Worm (Caenorhabditis elegans) whole organism, mixed stage, embryonic: Measurements from ENCODE around the gene tag-275.

Experiments
- bed-3 ChIP-seq: fragments of 200-800 bp; sonication (Bioruptor generic); optimal IDR thresholded peaks from 3 replicates; lab custom pipeline; 2018; ENCODE audit warnings: mild to moderate bottlenecking, missing genetic modification characterization, moderate library complexity, missing compliant biosample characterization
- blmp-1 ChIP-seq: fragments of 150-350 bp; optimal IDR thresholded peaks from 2 replicates; lab custom pipeline; 2014; ENCODE audit warnings: missing biosample characterization, missing genetic modification characterization
- ceh-39 ChIP-seq: fragments of 150-350 bp; optimal IDR thresholded peaks from 2 replicates; lab custom pipeline; 2014; ENCODE audit warnings: missing biosample characterization, missing genetic modification characterization
- ceh-43 ChIP-seq: fragments of 200-800 bp; sonication (Bioruptor generic); optimal IDR thresholded peaks from 2 replicates; lab custom pipeline; 2018; ENCODE audit warnings: mild to moderate bottlenecking, missing genetic modification characterization, moderate library complexity, missing compliant biosample characterization
- ceh-83 ChIP-seq: fragments of 200-800 bp; sonication (Bioruptor generic); optimal IDR thresholded peaks from 2 replicates; lab custom pipeline; 2018; ENCODE audit warnings: mild to moderate bottlenecking, missing genetic modification characterization, missing compliant biosample characterization
- ces-1 ChIP-seq: fragments of 150-350 bp; optimal IDR thresholded peaks from 2 replicates; lab custom pipeline; 2014; ENCODE audit warnings: missing biosample characterization, missing genetic modification reagents, missing genetic modification characterization
- cnd-1 ChIP-seq: fragments of 200-800 bp; sonication (Bioruptor generic); optimal IDR thresholded peaks from 2 replicates; lab custom pipeline; 2018; ENCODE audit warnings: mild to moderate bottlenecking, missing genetic modification characterization, missing compliant biosample characterization
- drap-1 ChIP-seq: fragments of 200-800 bp; sonication (Bioruptor generic); optimal IDR thresholded peaks from 3 replicates; lab custom pipeline; 2018; ENCODE audit warnings: mild to moderate bottlenecking, missing genetic modification characterization, missing compliant biosample characterization
- elt-1 ChIP-seq: sonication (generic microtip); optimal IDR thresholded peaks from 2 replicates; lab custom pipeline; 2017; ENCODE audit warnings: missing genetic modification characterization, mild to moderate bottlenecking, missing compliant biosample characterization, antibody characterized with exemption, moderate library complexity, borderline replicate concordance; ENCODE audit not compliant: insufficient read depth
- elt-3 ChIP-seq: fragments of 150-350 bp; optimal IDR thresholded peaks from 2 replicates; lab custom pipeline; 2014; ENCODE audit warnings: missing biosample characterization, missing genetic modification characterization
- flh-1 ChIP-seq: fragments of 200-800 bp; sonication (Bioruptor generic); optimal IDR thresholded peaks from 2 replicates; lab custom pipeline; 2018; ENCODE audit warnings: mild to moderate bottlenecking, missing genetic modification characterization, moderate library complexity, missing compliant biosample characterization
- ham-2 ChIP-seq: fragments of 200-800 bp; sonication (Bioruptor generic); optimal IDR thresholded peaks from 2 replicates; lab custom pipeline; 2018; ENCODE audit warnings: mild to moderate bottlenecking, missing genetic modification characterization, missing compliant biosample characterization
- hlh-1 ChIP-seq: fragments of 150-350 bp; optimal IDR thresholded peaks from 2 replicates; lab custom pipeline; 2014; ENCODE audit warnings: missing biosample characterization, missing genetic modification reagents, missing genetic modification characterization
- lin-13 ChIP-seq: fragments of 150-350 bp; optimal IDR thresholded peaks from 2 replicates; lab custom pipeline; 2014; ENCODE audit warnings: missing biosample characterization, missing genetic modification characterization
- mab-5 ChIP-seq: fragments of 150-350 bp; optimal IDR thresholded peaks from 2 replicates; lab custom pipeline; 2014; ENCODE audit warnings: missing biosample characterization, missing genetic modification characterization
- mep-1 ChIP-seq: fragments of 150-350 bp; optimal IDR thresholded peaks from 2 replicates; lab custom pipeline; 2017; ENCODE audit warnings: missing biosample characterization, missing genetic modification reagents, missing genetic modification characterization, inconsistent platforms
- mls-2 ChIP-seq: sonication (generic microtip); optimal IDR thresholded peaks from 2 replicates; lab custom pipeline; 2016; ENCODE audit warnings: mild to moderate bottlenecking, missing genetic modification characterization, moderate library complexity, missing compliant biosample characterization
- nhr-12 ChIP-seq: fragments of 150-350 bp; optimal IDR thresholded peaks from 2 replicates; lab custom pipeline; 2014; ENCODE audit warnings: missing biosample characterization, missing genetic modification characterization
- nhr-2 ChIP-seq: fragments of 150-350 bp; optimal IDR thresholded peaks from 2 replicates; lab custom pipeline; 2014; ENCODE audit warnings: missing biosample characterization, missing genetic modification characterization
- nhr-237 ChIP-seq: fragments of 150-350 bp; optimal IDR thresholded peaks from 2 replicates; lab custom pipeline; 2014; ENCODE audit warnings: missing biosample characterization, missing genetic modification characterization
- nhr-28 ChIP-seq: fragments of 150-350 bp; optimal IDR thresholded peaks from 2 replicates; lab custom pipeline; 2014; ENCODE audit warnings: missing biosample characterization, missing genetic modification characterization
- nhr-76 ChIP-seq: sonication (generic microtip); optimal IDR thresholded peaks from 2 replicates; lab custom pipeline; 2017; ENCODE audit warnings: missing biosample characterization, missing genetic modification characterization
- pha-4 ChIP-seq: fragments of 150-350 bp; optimal IDR thresholded peaks from 2 replicates; lab custom pipeline; 2018; ENCODE audit warnings: missing biosample characterization, missing genetic modification reagents, missing genetic modification characterization
- sem-2 ChIP-seq: fragments of 200-800 bp; sonication (Bioruptor generic); optimal IDR thresholded peaks from 2 replicates; lab custom pipeline; 2018; ENCODE audit warnings: mild to moderate bottlenecking, missing genetic modification characterization, missing compliant biosample characterization
- snpc-4 ChIP-seq: fragments of 150-350 bp; optimal IDR thresholded peaks from 2 replicates; lab custom pipeline; 2014; ENCODE audit warnings: missing biosample characterization, missing genetic modification characterization
- sptf-1 ChIP-seq: sonication (generic microtip); optimal IDR thresholded peaks from 2 replicates; lab custom pipeline; 2017; ENCODE audit warnings: mild to moderate bottlenecking, missing genetic modification characterization, moderate library complexity, missing compliant biosample characterization
- tbx-8 ChIP-seq: fragments of 200-800 bp; sonication (Bioruptor generic); optimal IDR thresholded peaks from 2 replicates; lab custom pipeline; 2018; ENCODE audit warnings: mild to moderate bottlenecking, missing genetic modification characterization, moderate library complexity, missing compliant biosample characterization
- unc-120 ChIP-seq: sonication (generic microtip); optimal IDR thresholded peaks from 2 replicates; lab custom pipeline; 2017; ENCODE audit warnings: missing genetic modification characterization, missing compliant biosample characterization; ENCODE audit not compliant: poor library complexity, severe bottlenecking
- unc-39 ChIP-seq: fragments of 150-350 bp; optimal IDR thresholded peaks from 2 replicates; lab custom pipeline; 2014; ENCODE audit warnings: missing biosample characterization, missing genetic modification characterization
- unc-62 ChIP-seq: fragments of 150-350 bp; optimal IDR thresholded peaks from 2 replicates; lab custom pipeline; 2014; ENCODE audit warnings: missing biosample characterization, missing genetic modification reagents, missing genetic modification characterization
- zip-8 ChIP-seq: fragments of 150-350 bp; optimal IDR thresholded peaks from 2 replicates; lab custom pipeline; 2014; ENCODE audit warnings: missing biosample characterization, missing genetic modification characterization
- ztf-11 ChIP-seq: fragments of 150-350 bp; optimal IDR thresholded peaks from 2 replicates; lab custom pipeline; 2014; ENCODE audit warnings: missing biosample characterization, missing genetic modification characterization

The tag-275 gene

DNA sequence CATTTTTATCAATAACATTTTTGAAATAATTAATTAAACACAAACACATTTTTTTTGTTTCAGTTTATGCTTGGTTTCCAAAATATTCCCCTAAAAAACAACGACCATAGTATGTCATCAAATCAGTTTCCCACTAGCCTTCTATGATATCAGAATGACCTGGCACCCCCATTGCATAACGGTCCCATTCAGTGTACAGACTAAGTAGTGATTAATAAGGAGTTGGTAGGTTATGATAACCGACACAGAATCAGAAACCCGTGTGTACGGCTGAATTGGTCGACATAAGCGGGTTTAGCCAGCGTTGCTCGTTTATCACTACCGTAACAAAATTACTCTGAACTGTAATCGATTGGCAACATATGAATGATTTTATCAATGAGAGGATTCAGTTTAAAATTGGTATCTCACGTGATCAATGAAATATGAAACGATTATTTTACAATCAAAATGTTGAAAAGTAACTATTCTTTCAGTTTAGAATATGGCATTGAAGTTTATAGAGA lies 7.1 kb upstream of the tag-275 start:
- TF ChIP-seq mls-2 (tag; lab: Kevin White, UChicago) (no peak), tbx-8 (no peak), zip-8 (tag; lab: Kevin White, UChicago) (no peak), nhr-12 (tag; lab: Kevin White, UChicago) (no peak), bed-3 (GFP tag; lab: Kevin White, UChicago) (no peak)

DNA sequence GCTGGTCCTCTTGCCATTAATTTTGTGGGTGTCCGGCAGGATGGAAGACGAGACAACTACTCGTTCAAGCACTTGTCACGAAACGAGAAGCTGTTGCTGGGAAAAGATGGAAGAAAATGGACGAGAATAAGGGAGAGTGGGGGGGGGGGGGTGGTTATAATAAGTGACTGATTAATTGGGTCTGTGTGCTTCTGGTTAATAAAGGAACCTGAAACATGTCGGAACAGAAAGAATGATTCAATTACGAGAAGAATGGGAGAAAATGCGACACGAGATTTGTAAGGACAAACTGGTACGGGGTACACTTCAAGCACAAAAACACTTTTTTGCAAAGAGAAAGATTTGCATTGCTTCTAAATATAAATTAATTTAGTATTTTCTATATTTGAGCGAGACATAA lies 5.1 kb upstream of the tag-275 start:
- TF ChIP-seq hlh-1 (no peak), sem-2 (no peak), sptf-1 (tag; lab: Kevin White, UChicago) (no peak), ces-1 (peak; percentile 85), nhr-76 (tag; lab: Kevin White, UChicago) (no peak)

DNA sequence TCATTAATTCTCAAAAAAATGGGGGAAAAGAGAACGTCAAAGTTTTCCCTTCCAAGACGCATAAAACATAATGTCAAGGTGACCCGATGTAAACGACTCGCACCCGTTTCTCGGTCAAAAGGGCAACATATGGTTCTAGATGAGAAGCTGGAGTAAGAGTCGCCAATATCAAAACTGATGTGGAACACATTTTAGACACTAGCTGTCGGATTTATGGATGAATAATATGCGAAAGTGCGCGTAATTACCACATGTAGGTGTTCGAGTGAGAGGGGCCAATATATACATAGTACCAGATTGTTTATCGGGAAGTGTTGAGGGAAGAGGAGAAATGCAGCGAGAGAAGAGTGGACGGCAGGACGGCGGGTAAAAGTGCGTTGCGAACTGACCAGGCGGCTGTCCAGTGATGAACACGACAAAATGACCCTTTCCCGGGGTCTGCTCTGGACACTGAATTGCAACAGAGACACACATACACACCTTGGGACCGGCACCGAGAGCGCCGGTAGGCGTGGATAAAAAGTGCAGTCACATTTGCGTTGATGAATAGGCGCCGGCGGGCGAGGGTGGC lies 685 bp upstream of the tag-275 start:
- TF ChIP-seq sptf-1 (tag; lab: Kevin White, UChicago) (peak; percentile 15), elt-3 (tag; lab: Kevin White, UChicago) (no peak), ztf-11 (tag; lab: Kevin White, UChicago) (no peak), nhr-237 (no peak), ham-2 (GFP tag; lab: Kevin White, UChicago) (no peak), ceh-43 (no peak), zip-8 (tag; lab: Kevin White, UChicago) (no peak), mls-2 (tag; lab: Kevin White, UChicago) (peak; percentile 37), bed-3 (GFP tag; lab: Kevin White, UChicago) (no peak), nhr-28 (no peak), sem-2 (no peak), snpc-4 (tag; lab: Kevin White, UChicago) (no peak), blmp-1 (tag; lab: Kevin White, UChicago) (no peak), pha-4 (tag; lab: Kevin White, UChicago) (no peak), drap-1 (GFP tag; lab: Kevin White, UChicago) (no peak), flh-1 (GFP tag; lab: Kevin White, UChicago) (no peak), unc-120 (tag; lab: Kevin White, UChicago) (peak; percentile 51), nhr-2 (tag; lab: Kevin White, UChicago) (peak; percentile 47), unc-39 (tag; lab: Kevin White, UChicago) (no peak), unc-62 (peak; percentile 2), nhr-12 (tag; lab: Kevin White, UChicago) (no peak), hlh-1 (peak; percentile 75), ceh-83 (GFP tag; lab: Kevin White, UChicago) (no peak), mep-1 (tag; lab: Kevin White, UChicago) (no peak)

DNA sequence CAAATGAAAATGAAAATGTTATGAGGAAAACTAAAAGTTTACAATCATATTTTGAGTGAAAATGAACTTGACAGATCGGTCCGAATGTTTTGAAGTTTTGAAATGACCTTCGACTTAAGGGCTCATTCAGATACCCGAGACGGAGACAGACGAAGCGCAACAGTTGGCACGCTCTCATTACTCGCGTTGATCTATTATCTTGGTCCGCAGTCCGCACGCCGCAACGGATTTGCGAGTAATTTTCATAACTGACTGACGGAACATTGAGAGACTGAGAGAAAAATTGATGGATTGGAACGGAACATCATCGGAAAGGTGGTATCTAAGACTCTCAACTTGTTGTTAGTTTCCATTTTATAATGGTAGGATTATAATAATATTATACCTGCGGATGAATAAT lies 4.4 kb downstream of the tag-275 start:
- TF ChIP-seq blmp-1 (tag; lab: Kevin White, UChicago) (no peak), unc-62 (peak; percentile 81), tbx-8 (no peak), ceh-83 (GFP tag; lab: Kevin White, UChicago) (no peak), unc-120 (tag; lab: Kevin White, UChicago) (peak; percentile 45), mab-5 (tag; lab: Kevin White, UChicago) (no peak), nhr-76 (tag; lab: Kevin White, UChicago) (no peak), hlh-1 (peak; percentile 94)

DNA sequence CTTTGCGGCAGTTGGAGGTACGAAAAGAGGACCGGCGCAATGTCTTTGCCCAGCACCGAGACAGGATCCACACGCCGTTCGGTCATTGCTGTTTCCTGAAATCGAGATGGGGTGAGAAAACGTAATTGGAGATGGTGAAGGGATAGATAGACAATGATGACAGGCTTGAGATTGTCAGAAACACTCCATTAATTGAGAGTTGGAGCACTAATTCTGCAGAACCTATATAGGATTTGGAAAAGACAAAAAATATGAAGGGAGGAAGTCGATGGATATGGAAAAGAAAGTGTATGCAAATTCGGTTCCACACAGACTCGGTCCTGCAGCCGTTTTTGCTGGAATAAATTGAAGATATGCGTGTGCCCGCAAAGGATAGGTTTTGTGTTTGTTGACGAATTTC lies 12.1 kb downstream of the tag-275 start, which contains the start of gene Y72A10A.1:
TSS of gene Y72A10A.1 (minus strand) at position 101 of the 400 bp plus-strand sequence.
- TF ChIP-seq unc-39 (tag; lab: Kevin White, UChicago) (no peak), ceh-39 (tag; lab: Kevin White, UChicago) (no peak), pha-4 (tag; lab: Kevin White, UChicago) (no peak), mab-5 (tag; lab: Kevin White, UChicago) (no peak), cnd-1 (tag; lab: Kevin White, UChicago) (no peak), nhr-2 (tag; lab: Kevin White, UChicago) (no peak), sptf-1 (tag; lab: Kevin White, UChicago) (no peak), sem-2 (no peak), snpc-4 (tag; lab: Kevin White, UChicago) (no peak), mls-2 (tag; lab: Kevin White, UChicago) (no peak), drap-1 (GFP tag; lab: Kevin White, UChicago) (no peak), lin-13 (tag; lab: Kevin White, UChicago) (no peak), zip-8 (tag; lab: Kevin White, UChicago) (no peak), nhr-12 (tag; lab: Kevin White, UChicago) (no peak), nhr-28 (no peak), elt-1 (tag; lab: Kevin White, UChicago) (no peak), blmp-1 (tag; lab: Kevin White, UChicago) (no peak), unc-62 (no peak)
